Fruit fly (Drosophila melanogaster): ENCODE results near the gene Archease.

Archease gene

dm6 chr3R:21614858-21615427 lies 47.8 kb downstream of the Archease start (continued):
- TF ChIP-seq cg (GFP tag; optimal IDR thresholded peaks at IDR 0.05), result no peak
- TF ChIP-seq CG18764 (GFP tag; optimal IDR thresholded peaks at IDR 0.05), result peak; percentile 10
- TF ChIP-seq CG16815 (GFP tag; optimal IDR thresholded peaks at IDR 0.05), result peak; percentile 34
- peak; percentile 57 for TF ChIP-seq fd96Cb (tag; optimal IDR thresholded peaks at IDR 0.05)
- no peak for TF ChIP-seq zen (tag; optimal IDR thresholded peaks at IDR 0.05)
- TF ChIP-seq yki (optimal IDR thresholded peaks at IDR 0.05), result no peak
- no peak for TF ChIP-seq CG15479 (GFP tag; optimal IDR thresholded peaks at IDR 0.05)
- TF ChIP-seq D (optimal IDR thresholded peaks at IDR 0.05), result no peak
- TF ChIP-seq D (GFP tag; optimal IDR thresholded peaks at IDR 0.05), result peak; percentile 55
- TF ChIP-seq gcm2 (GFP tag; optimal IDR thresholded peaks at IDR 0.05), result no peak
- TF ChIP-seq her (GFP tag; optimal IDR thresholded peaks at IDR 0.05), result peak; percentile 33
- no peak for TF ChIP-seq tll (GFP tag; optimal IDR thresholded peaks at IDR 0.05)
- no peak for TF ChIP-seq CG3726 (GFP tag; IDR thresholded peaks at IDR 0.05)
- TF ChIP-seq Antp (GFP tag; optimal IDR thresholded peaks at IDR 0.05), result peak; percentile 26
- peak; percentile 25 for TF ChIP-seq eyg (GFP tag; optimal IDR thresholded peaks at IDR 0.05)
- no peak for TF ChIP-seq CG4360 (GFP tag; IDR thresholded peaks at IDR 0.05)
- TF ChIP-seq CG15696 (tag; optimal IDR thresholded peaks at IDR 0.05), result peak; percentile 10
- no peak for TF ChIP-seq stwl (tag; optimal IDR thresholded peaks at IDR 0.05)
- TF ChIP-seq CG7745 (tag; optimal IDR thresholded peaks at IDR 0.05), result no peak
- no peak for TF ChIP-seq CG3847 (GFP tag; IDR thresholded peaks at IDR 0.05)
- TF ChIP-seq CG10462 (GFP tag; optimal IDR thresholded peaks at IDR 0.05), result peak; percentile 9
- no peak for TF ChIP-seq CG34422 (GFP tag; IDR thresholded peaks at IDR 0.05)
- TF ChIP-seq ind (GFP tag; optimal IDR thresholded peaks at IDR 0.05), result peak; percentile 35
- TF ChIP-seq grau (tag; optimal IDR thresholded peaks at IDR 0.05), result peak; percentile 69
- TF ChIP-seq sd (tag; optimal IDR thresholded peaks at IDR 0.05), result peak; percentile 35
- TF ChIP-seq repo (GFP tag; optimal IDR thresholded peaks at IDR 0.05), result peak; percentile 24
- no peak for TF ChIP-seq GATAe (GFP tag; conservative IDR thresholded peaks at IDR 0.05)
- TF ChIP-seq Bdp1 (GFP tag; optimal IDR thresholded peaks at IDR 0.05), result peak; percentile 3
- peak; percentile 1 for TF ChIP-seq Hmx (GFP tag; optimal IDR thresholded peaks at IDR 0.05)
- peak; percentile 0 for TF ChIP-seq CG30431 (GFP tag; optimal IDR thresholded peaks at IDR 0.05)
- TF ChIP-seq CG2678 (tag; optimal IDR thresholded peaks at IDR 0.05), result peak; percentile 78
- peak; percentile 31 for TF ChIP-seq trem (tag; optimal IDR thresholded peaks at IDR 0.05)
- TF ChIP-seq CG9609 (GFP tag; optimal IDR thresholded peaks at IDR 0.05), result peak; percentile 28
- no peak for TF ChIP-seq Dbx (GFP tag; IDR thresholded peaks at IDR 0.05)
- peak; percentile 43 for TF ChIP-seq sqz (GFP tag; optimal IDR thresholded peaks at IDR 0.05)
- peak; percentile 37 to 50 for TF ChIP-seq chif (GFP tag; optimal IDR thresholded peaks at IDR 0.05)
- TF ChIP-seq kay (GFP tag; optimal IDR thresholded peaks at IDR 0.05), result peak; percentile 69
- peak; percentile 51 for TF ChIP-seq Myb (GFP tag; optimal IDR thresholded peaks at IDR 0.05)
- TF ChIP-seq jing (GFP tag; optimal IDR thresholded peaks at IDR 0.05), result peak; percentile 32
- TF ChIP-seq zf30C (GFP tag; optimal IDR thresholded peaks at IDR 0.05), result no peak
- peak; percentile 53 for TF ChIP-seq CG10274 (GFP tag; optimal IDR thresholded peaks at IDR 0.05)
- TF ChIP-seq crc (GFP tag; optimal IDR thresholded peaks at IDR 0.05), result peak; percentile 40
- peak in 1 of 2 experiments; percentile 76 for TF ChIP-seq eve (GFP tag; optimal IDR thresholded peaks at IDR 0.05)
- peak; percentile 41 for TF ChIP-seq CG17359 (tag; optimal IDR thresholded peaks at IDR 0.05)
- TF ChIP-seq Camta (GFP tag; optimal IDR thresholded peaks at IDR 0.05), result peak; percentile 50
- peak; percentile 36 for TF ChIP-seq CG18476 (GFP tag; optimal IDR thresholded peaks at IDR 0.05)
- no peak for TF ChIP-seq knrl (GFP tag; IDR thresholded peaks at IDR 0.05; ENCODE audit: partially characterized antibody)
- TF ChIP-seq CG15269 (tag; optimal IDR thresholded peaks at IDR 0.05), result peak; percentile 66
- no peak for TF ChIP-seq CG4404 (GFP tag; IDR thresholded peaks at IDR 0.05)
- no peak for TF ChIP-seq sna (GFP tag; IDR thresholded peaks at IDR 0.05; ENCODE audit: partially characterized antibody)
- peak; percentile 58 for TF ChIP-seq D19A (tag; optimal IDR thresholded peaks at IDR 0.05)
